Worm (Caenorhabditis elegans): ENCODE measurements around the gene ZK1127.12.

Gene ZK1127.12

DNA sequence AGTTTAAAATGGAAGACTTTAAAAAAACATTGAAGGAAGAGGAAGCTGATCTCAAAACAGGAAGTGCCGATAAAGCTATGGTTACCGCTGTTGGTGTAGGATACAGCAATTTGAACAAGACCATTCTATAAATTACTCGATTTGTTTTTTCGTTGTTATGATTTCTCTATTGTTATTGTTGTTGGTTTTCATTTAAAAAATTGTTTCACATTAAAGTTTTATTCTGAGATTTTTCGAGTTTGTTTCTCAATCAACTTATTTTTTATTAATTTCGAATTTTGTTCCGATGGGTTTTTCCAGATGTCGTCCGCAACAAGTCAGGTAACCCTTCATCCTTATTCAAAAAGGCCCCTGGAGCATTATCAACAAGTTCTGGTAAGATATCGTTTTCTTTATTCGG is at the start of gene ZK1127.12:
TSS of gene ZK1127.12 (plus strand) at position 301 of the 400 bp plus-strand sequence.
- TF ChIP-seq vab-7 (GFP tag; IDR thresholded peaks at IDR 0.05) (no peak), lin-38 (GFP tag; IDR thresholded peaks at IDR 0.05) (0 out of 2 replicates have a peak, but pooled peaks have one; percentile 28), unc-39 (tag; optimal IDR thresholded peaks at IDR 0.05) (no peak)

DNA sequence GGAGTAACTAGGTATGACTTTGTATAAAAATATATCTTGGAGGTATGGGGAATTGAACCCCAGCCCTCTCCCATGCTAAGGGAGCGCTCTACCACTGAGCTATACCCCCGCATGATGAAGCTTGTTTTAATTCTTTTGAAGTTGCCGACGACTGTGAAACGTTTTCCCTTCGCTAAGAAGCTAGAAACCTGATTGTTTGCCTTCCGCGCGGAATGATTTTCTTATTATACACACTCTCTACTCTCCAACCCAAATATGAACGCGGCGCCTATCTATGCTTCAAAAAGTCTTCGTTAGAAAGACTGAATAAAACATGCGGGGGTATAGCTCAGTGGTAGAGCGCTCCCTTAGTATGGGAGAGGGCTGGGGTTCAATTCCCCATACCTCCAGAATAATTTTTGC is 48.9 kb upstream of the ZK1127.12 start:
- TF ChIP-seq daf-16 (GFP tag; optimal IDR thresholded peaks at IDR 0.05), result peak; percentile 26 to 64
- no peak for TF ChIP-seq daf-16 (tag; optimal IDR thresholded peaks at IDR 0.05)
- no peak for TF ChIP-seq dve-1 (tag; optimal IDR thresholded peaks at IDR 0.05; ENCODE audit: insufficient read depth)
- no peak for TF ChIP-seq jun-1 (tag; optimal IDR thresholded peaks at IDR 0.05)
- TF ChIP-seq nhr-28 (tag; optimal IDR thresholded peaks at IDR 0.05), result no peak
- TF ChIP-seq nhr-102 (tag; optimal IDR thresholded peaks at IDR 0.05), result peak; percentile 47
- peak; percentile 83 for TF ChIP-seq egl-43 (GFP tag; IDR thresholded peaks at IDR 0.05)
- peak; percentile 49; the same call in 1 of the 2 replicates for TF ChIP-seq hmg-1.1 (GFP tag; IDR thresholded peaks at IDR 0.05)
- TF ChIP-seq rbr-2 (tag; optimal IDR thresholded peaks at IDR 0.05), result peak; percentile 37
- TF ChIP-seq set-16 (GFP tag; IDR thresholded peaks at IDR 0.05), result no peak
- no peak for TF ChIP-seq nhr-11 (tag; optimal IDR thresholded peaks at IDR 0.05)
- TF ChIP-seq F49E8.2 (tag; optimal IDR thresholded peaks at IDR 0.05; ENCODE audit: borderline replicate concordance), result peak; percentile 20
- TF ChIP-seq duxl-1 (tag; optimal IDR thresholded peaks at IDR 0.05; ENCODE audit: poor library complexity), result no peak
- TF ChIP-seq aly-2 (tag; optimal IDR thresholded peaks at IDR 0.05), result no peak
- no peak for TF ChIP-seq zip-11 (GFP tag; IDR thresholded peaks at IDR 0.05)
- no peak for TF ChIP-seq mxl-2 (GFP tag; conservative IDR thresholded peaks at IDR 0.05)
- TF ChIP-seq nhr-6 (tag; optimal IDR thresholded peaks at IDR 0.05), result no peak
- TF ChIP-seq saeg-2 (GFP tag; IDR thresholded peaks at IDR 0.05), result no peak
- peak; percentile 41; the same call in 1 of the 2 replicates for TF ChIP-seq arid-1 (GFP tag; conservative IDR thresholded peaks at IDR 0.05)
- no peak for TF ChIP-seq F10B5.3 (tag; optimal IDR thresholded peaks at IDR 0.05)
- TF ChIP-seq dpl-1 (GFP tag; optimal IDR thresholded peaks at IDR 0.05), result no peak
- no peak for TF ChIP-seq nhr-237 (tag; optimal IDR thresholded peaks at IDR 0.05)
- TF ChIP-seq ceh-20 (GFP tag; IDR thresholded peaks at IDR 0.05), result 0 out of 2 replicates have a peak, but pooled peaks have one; percentile 24
- no peak for TF ChIP-seq zip-2 (tag; optimal IDR thresholded peaks at IDR 0.05)
- TF ChIP-seq cey-2 (tag; optimal IDR thresholded peaks at IDR 0.05; ENCODE audit: borderline replicate concordance, insufficient read depth), result no peak
- TF ChIP-seq unc-130 (GFP tag; optimal IDR thresholded peaks at IDR 0.05), result no peak
- TF ChIP-seq nhr-48 (tag; optimal IDR thresholded peaks at IDR 0.05), result peak; percentile 58
- TF ChIP-seq ceh-82 (tag; optimal IDR thresholded peaks at IDR 0.05), result no peak
- TF ChIP-seq lin-13 (GFP tag; optimal IDR thresholded peaks at IDR 0.05), result peak; percentile 51
- no peak for TF ChIP-seq zfp-3 (GFP tag; conservative IDR thresholded peaks at IDR 0.05)
- TF ChIP-seq vab-7 (GFP tag; IDR thresholded peaks at IDR 0.05), result no peak; the same call in 1 of the 2 replicates
- TF ChIP-seq Y5F2A.4 (GFP tag; optimal IDR thresholded peaks at IDR 0.05), result peak; percentile 60
- TF ChIP-seq sdz-12 (GFP tag; optimal IDR thresholded peaks at IDR 0.05), result no peak
- TF ChIP-seq aha-1 (tag), result no peak
- TF ChIP-seq fos-1 (tag; optimal IDR thresholded peaks at IDR 0.05), result no peak
- TF ChIP-seq ces-1 (GFP tag; optimal IDR thresholded peaks at IDR 0.05), result no peak
- TF ChIP-seq daf-19 (GFP tag; conservative IDR thresholded peaks at IDR 0.05), result peak; percentile 64; the same call in 1 of the 2 replicates
- no peak for TF ChIP-seq ZK337.2 (GFP tag; IDR thresholded peaks at IDR 0.05)
- TF ChIP-seq F37D6.2 (tag; optimal IDR thresholded peaks at IDR 0.05), result no peak
- TF ChIP-seq ceh-28 (tag; optimal IDR thresholded peaks at IDR 0.05), result no peak
- TF ChIP-seq ztf-11 (tag; optimal IDR thresholded peaks at IDR 0.05), result no peak
- 0 out of 4 replicates have a peak, but pooled peaks of 1 of the 2 experiments have one; percentile 82 for TF ChIP-seq madf-5 (GFP tag; IDR thresholded peaks at IDR 0.05)
- TF ChIP-seq mdt-29 (GFP tag; IDR thresholded peaks at IDR 0.05), result peak; percentile 46; the same call in 1 of the 2 replicates
- TF ChIP-seq hlh-30 (tag; optimal IDR thresholded peaks at IDR 0.05; ENCODE audit: insufficient read depth), result peak; percentile 30
- TF ChIP-seq Y75B8A.6 (GFP tag; IDR thresholded peaks at IDR 0.05), result no peak
- peak; percentile 75 for TF ChIP-seq T26A8.4 (GFP tag; IDR thresholded peaks at IDR 0.05)
- no peak for TF ChIP-seq hlh-11 (tag; optimal IDR thresholded peaks at IDR 0.05)

Data from whole organism, L4 larva.